Fruit fly (Drosophila melanogaster): ENCODE measurements around the gene rept.

- TF ChIP-seq Mio (GFP tag; optimal IDR thresholded peaks at IDR 0.05) (no peak), dsf (GFP tag; optimal IDR thresholded peaks at IDR 0.05; ENCODE audit: borderline replicate concordance) (no peak), Hnf4 (GFP tag; optimal IDR thresholded peaks at IDR 0.05) (peak; percentile 10), pan (optimal IDR thresholded peaks at IDR 0.05) (no peak)
Observed at dm6 chr3L:19294235-19294612, 39.1 kb downstream of the rept start, which contains the start of gene fal.
